Worm (Caenorhabditis elegans): ENCODE results near the gene EEED8.15.

Gene EEED8.15

ce11 chrII:5379614-5380077 lies 39.4 kb upstream of the EEED8.15 start, which contains the start of gene pkc-3 (continued):
- no peak for TF ChIP-seq pha-2 (tag; optimal IDR thresholded peaks at IDR 0.05)
- TF ChIP-seq C08G9.2 (tag; optimal IDR thresholded peaks at IDR 0.05) = no peak
- TF ChIP-seq hlh-6 (tag; optimal IDR thresholded peaks at IDR 0.05) = no peak
- TF ChIP-seq ceh-24 (tag; optimal IDR thresholded peaks at IDR 0.05) = no peak
- TF ChIP-seq C38D4.7 (GFP tag; optimal IDR thresholded peaks at IDR 0.05) = no peak
- no peak for TF ChIP-seq pat-9 (tag; optimal IDR thresholded peaks at IDR 0.05)
- peak; percentile 43 for TF ChIP-seq ama-1 (optimal IDR thresholded peaks at IDR 0.05)
- no peak for TF ChIP-seq pag-3 (tag; optimal IDR thresholded peaks at IDR 0.05; ENCODE audit: borderline replicate concordance)
- TF ChIP-seq ceh-18 (tag; optimal IDR thresholded peaks at IDR 0.05) = no peak
- TF ChIP-seq tbx-2 (tag; optimal IDR thresholded peaks at IDR 0.05) = peak; percentile 14
- TF ChIP-seq rnt-1 (tag; optimal IDR thresholded peaks at IDR 0.05) = no peak
- TF ChIP-seq ceh-31 (tag; optimal IDR thresholded peaks at IDR 0.05) = no peak
- no peak for TF ChIP-seq unc-86 (tag; optimal IDR thresholded peaks at IDR 0.05)
- no peak for TF ChIP-seq ceh-45 (GFP tag; IDR thresholded peaks at IDR 0.05)
- no peak for TF ChIP-seq F13H6.1 (tag; optimal IDR thresholded peaks at IDR 0.05)
- no peak for TF ChIP-seq nhr-11 (tag; optimal IDR thresholded peaks at IDR 0.05)
- no peak for TF ChIP-seq ztf-16 (tag; optimal IDR thresholded peaks at IDR 0.05)
- TF ChIP-seq syd-9 (tag; optimal IDR thresholded peaks at IDR 0.05) = no peak
- TF ChIP-seq npax-4 (tag; optimal IDR thresholded peaks at IDR 0.05) = no peak
- no peak for TF ChIP-seq pha-4 (tag; optimal IDR thresholded peaks at IDR 0.05)
- TF ChIP-seq ceh-14 (tag; optimal IDR thresholded peaks at IDR 0.05) = no peak
- TF ChIP-seq fkh-6 (tag; optimal IDR thresholded peaks at IDR 0.05) = no peak
- no peak for TF ChIP-seq ceh-6 (GFP tag; optimal IDR thresholded peaks at IDR 0.05)
- TF ChIP-seq ceh-2 (tag; optimal IDR thresholded peaks at IDR 0.05) = peak; percentile 9
- TF ChIP-seq eyg-1 (tag; optimal IDR thresholded peaks at IDR 0.05) = no peak
- no peak for TF ChIP-seq pros-1 (tag; optimal IDR thresholded peaks at IDR 0.05)
- no peak for TF ChIP-seq mec-3 (tag; optimal IDR thresholded peaks at IDR 0.05; ENCODE audit: borderline replicate concordance)
- no peak for TF ChIP-seq che-1 (tag; optimal IDR thresholded peaks at IDR 0.05)
- TF ChIP-seq unc-3 (GFP tag; conservative IDR thresholded peaks at IDR 0.05) = no peak
- TF ChIP-seq unc-3 (tag; optimal IDR thresholded peaks at IDR 0.05) = no peak
- TF ChIP-seq hlh-15 (tag; optimal IDR thresholded peaks at IDR 0.05) = no peak
- no peak for TF ChIP-seq ceh-9 (tag; optimal IDR thresholded peaks at IDR 0.05)
- no peak for TF ChIP-seq sox-4 (tag; optimal IDR thresholded peaks at IDR 0.05)
- TF ChIP-seq ceh-34 (tag; optimal IDR thresholded peaks at IDR 0.05) = no peak
- no peak for TF ChIP-seq elt-4 (tag; optimal IDR thresholded peaks at IDR 0.05)
- no peak for TF ChIP-seq sox-2 (GFP tag; IDR thresholded peaks at IDR 0.05)
- TF ChIP-seq K02D7.2 (tag; optimal IDR thresholded peaks at IDR 0.05) = no peak
- peak; percentile 26 for TF ChIP-seq pax-1 (tag; optimal IDR thresholded peaks at IDR 0.05)
- no peak for TF ChIP-seq madf-2 (tag; optimal IDR thresholded peaks at IDR 0.05)
- no peak for TF ChIP-seq sdc-2 (tag; optimal IDR thresholded peaks at IDR 0.05)
- no peak for TF ChIP-seq unc-55 (GFP tag; optimal IDR thresholded peaks at IDR 0.05)
- no peak for TF ChIP-seq hlh-8 (tag; optimal IDR thresholded peaks at IDR 0.05)
- no peak for TF ChIP-seq ceh-22 (tag; optimal IDR thresholded peaks at IDR 0.05)
- no peak for TF ChIP-seq K09A11.1 (tag; optimal IDR thresholded peaks at IDR 0.05; ENCODE audit: insufficient read depth)
- TF ChIP-seq ttx-3 (tag; optimal IDR thresholded peaks at IDR 0.05) = no peak
- TF ChIP-seq tbx-7 (tag; optimal IDR thresholded peaks at IDR 0.05) = no peak
- no peak for TF ChIP-seq dmd-4 (tag; optimal IDR thresholded peaks at IDR 0.05; ENCODE audit: borderline replicate concordance)
- no peak for TF ChIP-seq gmeb-2 (tag; optimal IDR thresholded peaks at IDR 0.05)
